Worm (Caenorhabditis elegans): ENCODE results near the gene T25B9.2.

T25B9.2 gene

DNA sequence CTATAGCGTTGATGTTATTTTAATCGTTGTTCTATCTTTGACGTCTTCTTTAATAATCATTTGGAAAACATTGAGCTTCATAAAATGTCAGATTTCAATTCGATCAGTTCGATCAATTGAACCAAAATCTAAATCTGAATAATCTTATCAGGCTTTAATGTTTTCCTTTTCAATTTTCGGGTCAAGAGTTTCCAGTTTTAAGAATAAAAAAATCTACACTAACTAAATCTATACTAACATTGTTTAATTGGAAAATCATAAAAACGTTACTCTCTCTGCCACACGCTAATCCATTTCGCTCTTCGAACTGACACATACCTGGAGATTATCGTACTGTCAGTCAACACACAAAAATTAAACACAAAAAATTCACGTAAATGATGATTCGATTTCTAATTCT is 12.6 kb upstream of the T25B9.2 start, which contains the start of gene T25B9.11:
Gene T25B9.11 (plus strand): TSS at position 301 of the 400 bp plus-strand sequence.
- TF ChIP-seq med-1 (GFP tag; optimal IDR thresholded peaks at IDR 0.05; ENCODE audit: insufficient read depth), result no peak
- no peak for TF ChIP-seq ref-1 (GFP tag; conservative IDR thresholded peaks at IDR 0.05)
- no peak for TF ChIP-seq ztf-29 (GFP tag; IDR thresholded peaks at IDR 0.05)
- TF ChIP-seq ztf-23 (GFP tag; IDR thresholded peaks at IDR 0.05), result no peak
- TF ChIP-seq T22C8.4 (GFP tag; IDR thresholded peaks at IDR 0.05), result no peak
- TF ChIP-seq tab-1 (GFP tag; IDR thresholded peaks at IDR 0.05), result no peak
- TF ChIP-seq flt-1 (GFP tag; IDR thresholded peaks at IDR 0.05), result no peak
- TF ChIP-seq cog-1 (tag; optimal IDR thresholded peaks at IDR 0.05), result no peak
- no peak for TF ChIP-seq klf-2 (GFP tag; conservative IDR thresholded peaks at IDR 0.05)

DNA sequence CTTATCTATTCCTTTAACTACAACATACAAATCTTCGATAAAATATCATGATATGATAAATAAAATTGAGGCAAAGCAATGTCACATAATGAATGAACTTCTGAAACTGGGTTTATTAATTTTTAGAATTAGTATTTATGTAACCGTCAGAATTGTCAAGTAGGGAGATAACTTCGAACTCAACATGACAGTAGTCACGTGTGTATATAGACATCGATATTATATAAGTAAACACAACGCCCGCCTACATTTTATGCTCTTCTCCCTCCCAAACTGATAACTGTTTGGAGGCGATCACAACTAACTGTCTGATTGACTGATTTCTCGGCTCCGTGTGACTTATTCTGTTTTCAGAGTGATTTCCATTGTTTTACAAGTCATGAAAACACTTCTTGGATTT is 9.7 kb upstream of the T25B9.2 start, which contains the start of gene ugt-54:
Gene ugt-54 (plus strand): TSS at position 355 of the 400 bp plus-strand sequence.
- no peak for TF ChIP-seq T22C8.4 (GFP tag; IDR thresholded peaks at IDR 0.05)
- TF ChIP-seq med-1 (GFP tag; optimal IDR thresholded peaks at IDR 0.05; ENCODE audit: insufficient read depth), result no peak
- no peak for TF ChIP-seq flt-1 (GFP tag; IDR thresholded peaks at IDR 0.05)
- TF ChIP-seq ztf-29 (GFP tag; IDR thresholded peaks at IDR 0.05), result no peak
- TF ChIP-seq cog-1 (tag; optimal IDR thresholded peaks at IDR 0.05), result no peak
- no peak for TF ChIP-seq ref-1 (GFP tag; conservative IDR thresholded peaks at IDR 0.05)
- no peak for TF ChIP-seq ztf-23 (GFP tag; IDR thresholded peaks at IDR 0.05)
- TF ChIP-seq klf-2 (GFP tag; conservative IDR thresholded peaks at IDR 0.05), result no peak
- TF ChIP-seq tab-1 (GFP tag; IDR thresholded peaks at IDR 0.05), result no peak

DNA sequence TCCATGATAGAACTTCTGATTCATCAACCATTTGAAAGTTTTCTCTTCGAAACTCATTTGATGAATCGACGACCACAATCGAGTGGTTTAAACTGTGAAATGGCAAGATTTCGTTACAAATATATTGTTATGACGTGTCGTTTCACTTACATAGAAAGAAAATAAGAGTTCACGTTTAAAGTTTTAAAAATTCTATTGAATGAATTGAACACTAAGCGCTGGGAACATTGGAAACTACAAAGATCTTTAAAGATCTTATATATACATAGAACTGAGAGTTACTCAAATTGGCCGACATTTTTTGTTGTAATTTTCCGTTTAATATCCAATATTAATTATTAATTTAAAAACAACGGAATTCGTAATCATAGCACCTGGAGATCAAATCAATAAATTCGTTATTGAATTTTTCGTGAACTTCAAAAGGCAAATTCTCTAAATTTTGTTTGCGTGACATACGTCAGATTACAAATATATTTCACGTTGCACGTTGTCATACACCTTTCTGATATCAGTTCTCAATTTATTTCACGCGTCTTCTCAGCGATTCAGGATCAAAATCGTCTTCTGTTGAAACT is 6.1 kb upstream of the T25B9.2 start, which contains the start of the genes T25B9.4 and T25B9.6:
Gene T25B9.4 (minus strand): TSS at position 101 of the 578 bp plus-strand sequence.
Gene T25B9.6 (plus strand): TSS at position 528 of the 578 bp plus-strand sequence.
- TF ChIP-seq flt-1 (GFP tag; IDR thresholded peaks at IDR 0.05) (no peak), ref-1 (GFP tag; conservative IDR thresholded peaks at IDR 0.05) (no peak), tab-1 (GFP tag; IDR thresholded peaks at IDR 0.05) (no peak), ztf-23 (GFP tag; IDR thresholded peaks at IDR 0.05) (no peak), med-1 (GFP tag; optimal IDR thresholded peaks at IDR 0.05; ENCODE audit: insufficient read depth) (no peak), cog-1 (tag; optimal IDR thresholded peaks at IDR 0.05) (no peak), klf-2 (GFP tag; conservative IDR thresholded peaks at IDR 0.05) (no peak), T22C8.4 (GFP tag; IDR thresholded peaks at IDR 0.05) (no peak), ztf-29 (GFP tag; IDR thresholded peaks at IDR 0.05) (no peak)

DNA sequence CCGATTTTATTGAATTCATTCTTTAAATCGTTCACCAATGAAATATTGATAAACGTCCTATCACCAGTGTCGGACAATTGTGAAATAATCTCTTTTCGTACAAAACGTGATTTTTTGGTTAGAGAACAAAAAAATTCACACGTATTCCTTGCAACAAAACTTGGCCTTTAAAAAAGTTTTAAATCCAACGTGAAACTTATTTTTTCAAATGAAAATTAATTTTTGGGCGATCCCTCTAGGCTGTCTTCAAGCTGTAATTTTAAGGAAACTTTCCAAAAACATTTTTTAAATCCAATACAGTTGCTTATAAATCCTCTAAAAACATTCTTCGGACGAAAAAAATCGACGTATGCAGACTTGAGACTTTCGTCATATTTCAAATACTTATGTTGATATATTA is 3.0 kb upstream of the T25B9.2 start, which contains the start of gene T25B9.5:
Gene T25B9.5 (minus strand): TSS at position 101 of the 400 bp plus-strand sequence.
- TF ChIP-seq ref-1 (GFP tag; conservative IDR thresholded peaks at IDR 0.05), result no peak
- TF ChIP-seq flt-1 (GFP tag; IDR thresholded peaks at IDR 0.05), result no peak
- no peak for TF ChIP-seq cog-1 (tag; optimal IDR thresholded peaks at IDR 0.05)
- no peak for TF ChIP-seq med-1 (GFP tag; optimal IDR thresholded peaks at IDR 0.05; ENCODE audit: insufficient read depth)
- TF ChIP-seq ztf-23 (GFP tag; IDR thresholded peaks at IDR 0.05), result no peak
- no peak for TF ChIP-seq ztf-29 (GFP tag; IDR thresholded peaks at IDR 0.05)
- TF ChIP-seq T22C8.4 (GFP tag; IDR thresholded peaks at IDR 0.05), result no peak
- no peak for TF ChIP-seq klf-2 (GFP tag; conservative IDR thresholded peaks at IDR 0.05)
- TF ChIP-seq tab-1 (GFP tag; IDR thresholded peaks at IDR 0.05), result no peak

DNA sequence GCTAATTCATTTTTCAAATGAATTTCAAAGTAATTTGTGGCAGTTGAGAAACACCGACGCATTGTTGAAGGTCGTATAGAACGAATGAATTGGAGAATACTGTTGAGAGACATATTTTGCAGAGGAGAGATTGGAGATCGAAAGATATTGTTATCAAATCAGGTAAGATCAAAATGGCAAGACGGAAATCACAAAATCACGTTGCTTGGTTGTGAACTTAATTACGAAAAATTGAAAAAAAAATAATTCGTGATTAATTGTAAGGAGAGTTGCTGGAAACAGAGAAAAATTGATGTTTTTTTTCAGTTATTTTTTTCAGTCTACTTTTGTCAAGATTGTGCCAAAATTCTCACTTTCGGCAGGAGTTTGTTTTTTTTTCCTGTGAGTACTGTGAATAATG is 1.6 kb downstream of the T25B9.2 start, which contains the start of gene T25B9.1:
Gene T25B9.1 (minus strand): TSS at position 101 of the 400 bp plus-strand sequence.
- no peak for TF ChIP-seq ztf-23 (GFP tag; IDR thresholded peaks at IDR 0.05)
- TF ChIP-seq ref-1 (GFP tag; conservative IDR thresholded peaks at IDR 0.05), result no peak
- no peak for TF ChIP-seq ztf-29 (GFP tag; IDR thresholded peaks at IDR 0.05)
- TF ChIP-seq tab-1 (GFP tag; IDR thresholded peaks at IDR 0.05), result no peak
- TF ChIP-seq flt-1 (GFP tag; IDR thresholded peaks at IDR 0.05), result no peak
- TF ChIP-seq klf-2 (GFP tag; conservative IDR thresholded peaks at IDR 0.05), result no peak
- TF ChIP-seq cog-1 (tag; optimal IDR thresholded peaks at IDR 0.05), result no peak
- TF ChIP-seq med-1 (GFP tag; optimal IDR thresholded peaks at IDR 0.05; ENCODE audit: insufficient read depth), result no peak
- TF ChIP-seq T22C8.4 (GFP tag; IDR thresholded peaks at IDR 0.05), result no peak

DNA sequence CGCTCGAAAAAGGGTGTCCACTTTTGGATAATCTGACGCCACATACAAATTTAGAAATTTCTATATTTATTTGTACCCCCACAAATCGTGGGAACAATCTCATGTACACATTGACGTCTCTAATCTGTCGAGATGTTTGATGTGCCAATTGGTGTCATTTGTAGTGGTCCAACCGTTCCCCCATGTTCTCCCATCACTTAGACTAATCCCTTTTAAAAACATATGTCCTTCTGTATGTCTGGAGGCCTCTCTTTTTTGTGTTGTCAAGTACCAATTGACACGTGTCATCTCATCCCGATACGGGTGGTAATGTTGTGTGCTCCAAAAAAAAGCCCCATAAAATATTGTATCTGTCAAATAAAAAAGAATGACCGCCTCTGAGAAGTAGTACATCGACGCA is 6.3 kb downstream of the T25B9.2 start:
- no peak for TF ChIP-seq ref-1 (GFP tag; conservative IDR thresholded peaks at IDR 0.05)
- no peak for TF ChIP-seq klf-2 (GFP tag; conservative IDR thresholded peaks at IDR 0.05)
- TF ChIP-seq tab-1 (GFP tag; IDR thresholded peaks at IDR 0.05), result no peak
- no peak for TF ChIP-seq ztf-23 (GFP tag; IDR thresholded peaks at IDR 0.05)

DNA sequence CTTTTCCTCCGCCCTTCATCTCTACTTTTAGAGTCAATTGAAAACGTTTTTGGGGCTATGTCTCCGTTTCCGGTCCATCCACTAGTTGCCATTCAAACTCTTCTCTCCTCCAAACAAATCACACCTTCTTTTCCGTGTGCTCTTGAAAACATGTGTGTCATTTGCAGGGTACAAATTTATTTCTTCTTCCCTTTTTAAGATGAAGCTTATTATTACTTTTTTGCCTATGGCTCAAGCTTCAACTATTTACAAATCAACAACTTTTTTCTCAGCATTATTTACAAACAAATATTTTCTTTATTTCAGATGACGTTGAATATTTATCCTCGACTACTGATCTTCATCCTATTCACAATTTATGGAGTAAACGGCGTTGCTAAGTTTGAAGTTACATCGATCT is 7.2 kb downstream of the T25B9.2 start, which contains the start of gene T25B9.3:
Gene T25B9.3 (plus strand): TSS at position 301 of the 400 bp plus-strand sequence.
- no peak for TF ChIP-seq ref-1 (GFP tag; conservative IDR thresholded peaks at IDR 0.05)
- no peak for TF ChIP-seq klf-2 (GFP tag; conservative IDR thresholded peaks at IDR 0.05)
- no peak for TF ChIP-seq flt-1 (GFP tag; IDR thresholded peaks at IDR 0.05)

DNA sequence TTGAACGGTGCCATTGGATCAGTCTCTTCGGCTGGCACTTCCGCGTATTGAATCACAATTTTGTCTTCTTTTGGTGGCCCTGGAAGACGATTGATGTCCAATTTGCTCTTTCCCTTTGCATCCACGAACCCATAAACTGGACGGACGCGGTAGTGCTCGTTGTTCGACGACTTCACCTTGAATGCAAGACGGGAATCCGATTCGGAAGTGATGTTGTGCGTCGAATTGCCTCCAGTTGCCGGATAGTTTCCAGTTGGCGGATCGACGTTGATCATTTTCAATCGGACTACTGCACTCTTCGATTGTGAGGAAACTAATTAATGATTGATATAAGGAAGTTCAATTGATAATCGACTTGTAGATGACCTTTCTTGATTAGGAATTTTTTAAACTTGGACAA is 13.3 kb downstream of the T25B9.2 start, which contains the start of gene ssp-34:
Gene ssp-34 (minus strand): TSS at position 275 of the 400 bp plus-strand sequence.
- TF ChIP-seq ztf-29 (GFP tag; IDR thresholded peaks at IDR 0.05) (no peak), tab-1 (GFP tag; IDR thresholded peaks at IDR 0.05) (no peak), klf-2 (GFP tag; conservative IDR thresholded peaks at IDR 0.05) (no peak), med-1 (GFP tag; optimal IDR thresholded peaks at IDR 0.05; ENCODE audit: insufficient read depth) (no peak), cog-1 (tag; optimal IDR thresholded peaks at IDR 0.05) (no peak), ztf-23 (GFP tag; IDR thresholded peaks at IDR 0.05) (no peak), ref-1 (GFP tag; conservative IDR thresholded peaks at IDR 0.05) (no peak), flt-1 (GFP tag; IDR thresholded peaks at IDR 0.05) (no peak), T22C8.4 (GFP tag; IDR thresholded peaks at IDR 0.05) (no peak)

DNA sequence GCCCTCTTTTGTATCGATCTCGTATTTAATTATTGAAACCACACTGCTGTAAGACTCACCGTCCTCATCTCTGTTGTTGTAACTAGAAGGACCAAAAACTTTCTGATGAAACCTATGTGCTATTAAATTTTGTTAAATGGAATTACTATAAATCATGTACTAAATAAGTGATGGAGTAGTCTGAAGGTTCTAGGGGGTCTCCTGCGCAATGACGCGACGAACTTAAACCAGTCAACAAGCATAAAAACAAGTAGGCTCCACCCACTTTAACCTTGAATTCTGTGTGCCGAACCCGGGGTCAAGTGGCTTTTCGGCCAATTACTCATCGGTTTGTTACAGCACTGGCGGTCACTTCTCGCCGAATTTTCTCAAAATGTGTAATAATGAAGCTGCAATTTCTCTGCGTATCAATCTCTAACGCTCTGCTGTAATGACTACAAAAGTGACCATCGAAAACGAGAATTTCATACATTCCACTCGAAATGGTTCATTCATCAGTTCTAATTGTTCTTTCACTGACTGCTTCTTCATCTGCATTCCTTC is 14.6 kb downstream of the T25B9.2 start, which contains the start of gene grl-21:
Gene grl-21 (plus strand): TSS at position 464 of the 543 bp plus-strand sequence.
- TF ChIP-seq flt-1 (GFP tag; IDR thresholded peaks at IDR 0.05) (no peak), tab-1 (GFP tag; IDR thresholded peaks at IDR 0.05) (no peak), T22C8.4 (GFP tag; IDR thresholded peaks at IDR 0.05) (no peak), cog-1 (tag; optimal IDR thresholded peaks at IDR 0.05) (no peak), ref-1 (GFP tag; conservative IDR thresholded peaks at IDR 0.05) (no peak), ztf-23 (GFP tag; IDR thresholded peaks at IDR 0.05) (no peak), ztf-29 (GFP tag; IDR thresholded peaks at IDR 0.05) (no peak), med-1 (GFP tag; optimal IDR thresholded peaks at IDR 0.05; ENCODE audit: insufficient read depth) (no peak), klf-2 (GFP tag; conservative IDR thresholded peaks at IDR 0.05) (no peak)
